Fruit fly (Drosophila melanogaster) Kc167 (cell line): ENCODE data around the gene Lamtor4.

Source experiments
- Sin3A ChIP-seq: fragments of >200 bp; optimal IDR thresholded peaks from 2 replicates; lab custom pipeline; 2018; ENCODE audit warnings: missing external identifiers
- h ChIP-seq: fragments of >200 bp; optimal IDR thresholded peaks from 3 replicates; lab custom pipeline; 2018; ENCODE audit warnings: missing external identifiers
- psq ChIP-seq: fragments of >200 bp; optimal IDR thresholded peaks from 2 replicates; lab custom pipeline; 2017; ENCODE audit warnings: missing external identifiers
- ttk ChIP-seq: sonication (Bioruptor generic); optimal IDR thresholded peaks from 2 replicates; lab custom pipeline; 2017; ENCODE audit warnings: missing external identifiers

- TF ChIP-seq psq, result no peak
- no peak for TF ChIP-seq ttk (lab: Kevin White, UChicago)
- TF ChIP-seq h (lab: Kevin White, UChicago), result no peak
- TF ChIP-seq Sin3A (lab: Kevin White, UChicago), result no peak
These were observed 41.1 kb downstream of the Lamtor4 start, which contains the start of gene CG10866 for dm6 chr3L:3937806-3938205.
